Fruit fly (Drosophila melanogaster) ovary, adult (tissue): Measurements from ENCODE around the gene phr6-4.

ENCODE experiments used
- CG17801 ChIP-seq: fragments of 200-800 bp; optimal IDR thresholded peaks from 2 replicates; lab custom pipeline; 2019; ENCODE audit warnings: missing biosample characterization, mild to moderate bottlenecking, missing genetic modification characterization, moderate library complexity; ENCODE audit not compliant: partially characterized antibody

Gene phr6-4

dm6 chr2L:20640617-20641016, 5.0 kb downstream of the phr6-4 start, which contains the start of gene Sfp38D:
Sfp38D (plus strand) TSS chr2L:20640917.
- TF ChIP-seq CG17801: no peak

- no peak for TF ChIP-seq CG17801
Observed at dm6 chr2L:20639821-20640220, 5.8 kb downstream of the phr6-4 start, which contains the start of gene CG31680. CG31680 (plus strand) TSS chr2L:20640121.

dm6 chr2L:20638413-20638812, 7.2 kb downstream of the phr6-4 start:
- no peak for TF ChIP-seq CG17801

- TF ChIP-seq CG17801: no peak
Observed at dm6 chr2L:20634215-20634614, 11.4 kb downstream of the phr6-4 start, which contains the start of gene CG17472. CG17472 (plus strand) TSS chr2L:20634515.

dm6 chr2L:20614222-20614621, 31.4 kb downstream of the phr6-4 start, which contains the start of gene CG15475:
CG15475 (plus strand) TSS chr2L:20614522.
- no peak for TF ChIP-seq CG17801

dm6 chr2L:20604096-20604495, 41.5 kb downstream of the phr6-4 start, which contains the start of gene CG31677:
CG31677 (minus strand) TSS chr2L:20604196.
- no peak for TF ChIP-seq CG17801

dm6 chr2L:20601282-20601681, 44.3 kb downstream of the phr6-4 start:
- no peak for TF ChIP-seq CG17801

dm6 chr2L:20597744-20598143, 47.8 kb downstream of the phr6-4 start:
- TF ChIP-seq CG17801: no peak
